Fruit fly (Drosophila melanogaster) whole organism, embryonic: ENCODE measurements around the gene Mtp.
A peak's percentile ranks its signal among the peaks of the same experiment; 100 is the strongest.

Experiments
- CG13123 ChIP-seq: fragments of 200-800 bp; sonication (Bioruptor generic); optimal IDR thresholded peaks from 2 replicates; lab custom pipeline; 2016; ENCODE audit warnings: missing biosample characterization, missing genetic modification characterization
- CG13775 ChIP-seq: fragments of 200-800 bp; sonication (Bioruptor generic); optimal IDR thresholded peaks from 3 replicates; lab custom pipeline; 2017; ENCODE audit warnings: missing biosample characterization, mild to moderate bottlenecking, missing genetic modification characterization
- CG32532 ChIP-seq: fragments of 200-800 bp; sonication (Bioruptor generic); IDR thresholded peaks from 2 replicates; pipeline ENCODE4 v1.3.6; 2022; ENCODE audit warnings: missing biosample characterization, missing genetic modification characterization
- CG6791 ChIP-seq: fragments of 200-800 bp; sonication (Bioruptor generic); IDR thresholded peaks from 3 replicates; pipeline ENCODE4 v1.3.6; 2022; ENCODE audit warnings: missing biosample characterization, missing genetic modification characterization; ENCODE audit not compliant: partially characterized antibody
- H15 ChIP-seq: fragments of 200-800 bp; sonication (Bioruptor generic); IDR thresholded peaks from 3 replicates; pipeline ENCODE4 v1.3.6; 2022; ENCODE audit warnings: missing biosample characterization, missing genetic modification characterization
- Hmx ChIP-seq: fragments of 200-800 bp; sonication (Bioruptor generic); optimal IDR thresholded peaks from 2 replicates; lab custom pipeline; 2016; ENCODE audit warnings: missing biosample characterization, missing genetic modification characterization
- br ChIP-seq: fragments of >200 bp; optimal IDR thresholded peaks from 2 replicates; lab custom pipeline; 2017
- gsb ChIP-seq: fragments of 200-800 bp; sonication (Bioruptor generic); IDR thresholded peaks from 2 replicates; pipeline ENCODE4 v1.3.6; 2022; ENCODE audit warnings: missing biosample characterization, missing genetic modification characterization
- p53 ChIP-seq: fragments of 200-800 bp; sonication (Bioruptor generic); optimal IDR thresholded peaks from 2 replicates; lab custom pipeline; 2016; ENCODE audit warnings: missing biosample characterization, missing genetic modification characterization
- sd ChIP-seq: fragments of 200-800 bp; sonication (Bioruptor generic); optimal IDR thresholded peaks from 3 replicates; lab custom pipeline; 2018; ENCODE audit warnings: missing biosample characterization, mild to moderate bottlenecking, missing genetic modification characterization, moderate library complexity
- sima ChIP-seq: fragments of 200-800 bp; sonication (Bioruptor generic); optimal IDR thresholded peaks from 2 replicates; lab custom pipeline; 2016; ENCODE audit warnings: missing biosample characterization, missing genetic modification characterization
- z ChIP-seq: fragments of 200-800 bp; sonication (Bioruptor generic); IDR thresholded peaks from 3 replicates; pipeline ENCODE4 v1.3.6; 2022; ENCODE audit warnings: missing biosample characterization, missing genetic modification characterization

DNA sequence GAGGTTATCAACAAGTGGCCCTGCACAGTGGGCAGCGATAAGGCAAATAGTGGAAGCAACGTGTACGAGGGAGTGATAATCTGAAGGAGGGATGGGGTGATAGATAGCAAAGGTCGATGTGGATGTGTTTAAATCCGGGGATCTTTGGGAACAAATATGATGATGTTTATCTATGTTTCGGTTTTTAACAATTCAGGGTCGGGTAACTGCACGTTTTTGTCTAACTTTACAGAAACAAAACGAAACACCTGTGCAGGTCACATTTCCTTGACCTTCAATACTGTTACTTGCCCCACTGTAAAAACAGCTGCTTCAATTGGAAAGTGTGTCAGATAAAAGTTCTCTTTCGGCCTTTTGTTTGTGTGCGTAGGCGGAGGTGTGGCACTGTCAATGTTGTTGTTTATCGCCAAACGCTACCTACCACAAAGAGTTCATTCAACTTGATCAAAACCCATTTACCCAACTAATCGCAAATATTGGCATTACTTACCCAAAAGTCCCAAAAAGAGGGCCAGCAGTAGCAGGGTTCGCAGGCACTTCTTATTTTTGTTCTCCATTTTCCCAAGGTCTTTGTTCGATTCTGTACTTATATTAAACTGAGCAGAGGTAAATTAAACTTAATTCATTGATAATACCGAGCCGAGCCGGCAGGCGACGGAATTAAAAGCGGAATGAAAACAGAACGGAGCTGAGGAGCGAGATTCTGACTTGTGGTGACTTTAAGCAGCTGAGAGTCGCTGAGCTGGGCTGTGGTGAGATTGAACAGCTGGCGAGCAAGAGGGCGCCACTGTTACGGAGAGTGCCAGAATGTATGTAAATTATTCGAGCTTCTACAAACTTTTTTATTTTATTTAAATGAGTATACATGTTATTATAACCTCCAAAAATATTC lies at the start of gene Mtp:
- TF ChIP-seq Hmx (GFP tag; lab: Kevin White, UChicago) (peak; percentile 61), sima (GFP tag; lab: Kevin White, UChicago) (no peak), z (no peak), br (no peak), CG6791 (GFP tag; lab: Robert Waterston, UW) (no peak), sd (tag; lab: Kevin White, UChicago) (peak; percentile 29), CG13775 (peak; percentile 70), H15 (peak; percentile 47; the same call in 1 of the 3 replicates), CG13123 (GFP tag; lab: Kevin White, UChicago) (peak; percentile 22), p53 (GFP tag; lab: Kevin White, UChicago) (peak; percentile 41), gsb (0 out of 2 replicates have a peak, but pooled peaks have one; percentile 20), CG32532 (GFP tag; lab: Robert Waterston, UW) (peak; percentile 36; the same call in 1 of the 2 replicates)
